Worm (Caenorhabditis elegans) whole organism, L1 larva: ENCODE results near the gene lgc-42.

Experiments
- C16A3.4 ChIP-seq: fragments of 150-350 bp; optimal IDR thresholded peaks from 2 replicates; lab custom pipeline; 2014; ENCODE audit warnings: missing biosample characterization, missing genetic modification characterization
- C34B4.2 ChIP-seq: sonication (generic microtip); optimal IDR thresholded peaks from 2 replicates; lab custom pipeline; 2017; ENCODE audit warnings: mild to moderate bottlenecking, missing genetic modification characterization, missing compliant biosample characterization
- F16B12.6 ChIP-seq: fragments of 150-350 bp; optimal IDR thresholded peaks from 2 replicates; lab custom pipeline; 2014; ENCODE audit warnings: missing biosample characterization, missing genetic modification characterization
- aly-2 ChIP-seq: fragments of 150-350 bp; optimal IDR thresholded peaks from 2 replicates; lab custom pipeline; 2014; ENCODE audit warnings: missing biosample characterization, missing genetic modification characterization
- ama-1 ChIP-seq: fragments of 150-350 bp; optimal IDR thresholded peaks from 2 replicates; lab custom pipeline; 2014
- blmp-1 ChIP-seq: fragments of 150-350 bp; optimal IDR thresholded peaks from 2 replicates; lab custom pipeline; 2014; ENCODE audit warnings: missing biosample characterization, missing genetic modification characterization
- ces-1 ChIP-seq: fragments of 150-350 bp; optimal IDR thresholded peaks from 2 replicates; lab custom pipeline; 2014; ENCODE audit warnings: missing biosample characterization, missing genetic modification reagents, missing genetic modification characterization
- efl-1 ChIP-seq, 4 experiments: fragments of 150-350 bp; optimal IDR thresholded peaks in 3 of 4; peaks in 1 of 4; 1 replicate in 1 of 4; 2 replicates in 3 of 4; lab custom pipeline; 2014; ENCODE audit warnings: missing biosample characterization in 2 of 4, missing genetic modification characterization in 2 of 4, missing genetic modification reagents in 2 of 4
- efl-3 ChIP-seq: fragments of 200-800 bp; sonication (Bioruptor generic); optimal IDR thresholded peaks from 2 replicates; lab custom pipeline; 2018; ENCODE audit warnings: mild to moderate bottlenecking, missing genetic modification characterization, missing compliant biosample characterization
- egl-27 ChIP-seq, 2 experiments: fragments of 150-350 bp in 1 of 2; sonication (generic microtip); optimal IDR thresholded peaks; 3 replicates each; lab custom pipeline; 2017 to 2018; ENCODE audit warnings: missing biosample characterization in 2 of 2, missing genetic modification characterization in 2 of 2, missing genetic modification reagents in 2 of 2
- elt-2 ChIP-seq: sonication (generic microtip); optimal IDR thresholded peaks from 2 replicates; lab custom pipeline; 2016; ENCODE audit warnings: missing genetic modification characterization, mild to moderate bottlenecking, inconsistent platforms, missing compliant biosample characterization, missing genetic modification reagents
- elt-3 ChIP-seq, 6 experiments: fragments of 150-350 bp in 1 of 6; sonication (generic microtip); optimal IDR thresholded peaks; 2 replicates each; lab custom pipeline; 2017 to 2018; ENCODE audit warnings: missing biosample characterization in 6 of 6, missing genetic modification characterization in 6 of 6, inconsistent platforms in 1 of 6
- fkh-4 ChIP-seq: sonication (generic microtip); optimal IDR thresholded peaks from 2 replicates; lab custom pipeline; 2016; ENCODE audit warnings: missing compliant biosample characterization, missing genetic modification characterization, borderline replicate concordance
- fkh-8 ChIP-seq: sonication (generic microtip); optimal IDR thresholded peaks from 2 replicates; lab custom pipeline; 2016; ENCODE audit warnings: mild to moderate bottlenecking, missing genetic modification characterization, missing compliant biosample characterization
- hlh-4 ChIP-seq: sonication (generic microtip); optimal IDR thresholded peaks from 2 replicates; lab custom pipeline; 2016; ENCODE audit warnings: mild to moderate bottlenecking, missing genetic modification characterization, missing compliant biosample characterization
- hpl-2 ChIP-seq: fragments of 150-350 bp; optimal IDR thresholded peaks from 2 replicates; lab custom pipeline; 2014; ENCODE audit warnings: missing biosample characterization, missing genetic modification reagents, missing genetic modification characterization
- irx-1 ChIP-seq: sonication (generic microtip); optimal IDR thresholded peaks from 2 replicates; lab custom pipeline; 2016; ENCODE audit warnings: missing genetic modification characterization, missing compliant biosample characterization
- lin-15B ChIP-seq: fragments of 150-350 bp; sonication (generic microtip); optimal IDR thresholded peaks from 3 replicates; lab custom pipeline; 2014; ENCODE audit warnings: missing biosample characterization, missing genetic modification characterization
- lin-35 ChIP-seq, 2 experiments: fragments of 150-350 bp; optimal IDR thresholded peaks; 2 replicates each; lab custom pipeline; 2014; ENCODE audit warnings: missing biosample characterization in 2 of 2, missing genetic modification characterization in 2 of 2, missing genetic modification reagents in 2 of 2
- lsy-2 ChIP-seq, 2 experiments: fragments of 150-350 bp; optimal IDR thresholded peaks; 2 replicates each; lab custom pipeline; 2014; ENCODE audit warnings: missing biosample characterization in 2 of 2, missing genetic modification characterization in 2 of 2
- mab-9 ChIP-seq: fragments of 200-800 bp; sonication (Bioruptor generic); IDR thresholded peaks from 2 replicates; pipeline ENCODE4 v1.3.6; 2022; ENCODE audit warnings: missing genetic modification reagents, missing genetic modification characterization, missing compliant biosample characterization
- mef-2 ChIP-seq: fragments of 150-350 bp; optimal IDR thresholded peaks from 2 replicates; lab custom pipeline; 2014; ENCODE audit warnings: missing biosample characterization, missing genetic modification characterization
- mep-1 ChIP-seq: fragments of 150-350 bp; optimal IDR thresholded peaks from 2 replicates; lab custom pipeline; 2014; ENCODE audit warnings: missing biosample characterization, missing genetic modification characterization
- nhr-11 ChIP-seq: fragments of 150-350 bp; optimal IDR thresholded peaks from 2 replicates; lab custom pipeline; 2014; ENCODE audit warnings: missing biosample characterization, missing genetic modification characterization
- nhr-19 ChIP-seq: fragments of 200-800 bp; sonication (Bioruptor generic); conservative IDR thresholded peaks from 2 replicates; pipeline ENCODE4 v1.3.6; 2022; ENCODE audit warnings: missing genetic modification characterization, missing compliant biosample characterization
- nhr-237 ChIP-seq: fragments of 150-350 bp; optimal IDR thresholded peaks from 2 replicates; lab custom pipeline; 2014; ENCODE audit warnings: missing biosample characterization, missing genetic modification characterization
- nhr-71 ChIP-seq: sonication (generic microtip); optimal IDR thresholded peaks from 2 replicates; lab custom pipeline; 2016; ENCODE audit warnings: mild to moderate bottlenecking, missing genetic modification characterization, moderate library complexity, missing compliant biosample characterization
- nhr-85 ChIP-seq: sonication (generic microtip); peaks from one replicate; lab custom pipeline; 2016; ENCODE audit warnings: missing genetic modification characterization, inconsistent platforms, missing compliant biosample characterization
- nhr-90 ChIP-seq: sonication (generic microtip); optimal IDR thresholded peaks from 2 replicates; lab custom pipeline; 2016; ENCODE audit warnings: mild to moderate bottlenecking, missing genetic modification characterization, missing compliant biosample characterization; ENCODE audit not compliant: poor library complexity
- pag-3 ChIP-seq: sonication (generic microtip); optimal IDR thresholded peaks from 2 replicates; lab custom pipeline; 2017; ENCODE audit warnings: missing genetic modification characterization, mild to moderate bottlenecking, missing compliant biosample characterization, antibody characterized with exemption, borderline replicate concordance; ENCODE audit not compliant: insufficient read depth
- snu-23 ChIP-seq: sonication (generic microtip); optimal IDR thresholded peaks from 2 replicates; lab custom pipeline; 2016; ENCODE audit warnings: missing genetic modification characterization, missing compliant biosample characterization
- sox-4 ChIP-seq: sonication (generic microtip); optimal IDR thresholded peaks from 2 replicates; lab custom pipeline; 2016; ENCODE audit warnings: missing genetic modification characterization, missing compliant biosample characterization
- sptf-1 ChIP-seq: fragments of 150-350 bp; optimal IDR thresholded peaks from 2 replicates; lab custom pipeline; 2014; ENCODE audit warnings: missing biosample characterization, missing genetic modification characterization
- swsn-7 ChIP-seq: sonication (generic microtip); optimal IDR thresholded peaks from 2 replicates; lab custom pipeline; 2016; ENCODE audit warnings: missing genetic modification characterization, missing compliant biosample characterization
- tbx-2 ChIP-seq: sonication (generic microtip); optimal IDR thresholded peaks from 2 replicates; lab custom pipeline; 2016; ENCODE audit warnings: missing genetic modification characterization, missing compliant biosample characterization
- tlp-1 ChIP-seq: fragments of 150-350 bp; optimal IDR thresholded peaks from 2 replicates; lab custom pipeline; 2014; ENCODE audit warnings: missing biosample characterization, missing genetic modification characterization
- unc-98 ChIP-seq: fragments of 200-800 bp; sonication (Bioruptor generic); IDR thresholded peaks from 2 replicates; pipeline ENCODE4 v1.3.6; 2022; ENCODE audit warnings: missing genetic modification characterization, missing compliant biosample characterization
- vab-15 ChIP-seq: sonication (generic microtip); optimal IDR thresholded peaks from 2 replicates; lab custom pipeline; 2017; ENCODE audit warnings: missing genotype, mild to moderate bottlenecking, missing genetic modification characterization, missing compliant biosample characterization
- xbp-1 ChIP-seq: sonication (generic microtip); optimal IDR thresholded peaks from 2 replicates; lab custom pipeline; 2016; ENCODE audit warnings: missing genetic modification characterization, missing compliant biosample characterization
- zag-1 ChIP-seq: fragments of 150-350 bp; optimal IDR thresholded peaks from 2 replicates; lab custom pipeline; 2014; ENCODE audit warnings: missing biosample characterization, missing genetic modification characterization
- ztf-11 ChIP-seq, 2 experiments: sonication (generic microtip); optimal IDR thresholded peaks; 2 replicates each; lab custom pipeline; 2016 to 2017; ENCODE audit warnings: missing genetic modification characterization in 2 of 2, missing biosample characterization in 1 of 2, missing compliant biosample characterization in 1 of 2

lgc-42 gene

DNA sequence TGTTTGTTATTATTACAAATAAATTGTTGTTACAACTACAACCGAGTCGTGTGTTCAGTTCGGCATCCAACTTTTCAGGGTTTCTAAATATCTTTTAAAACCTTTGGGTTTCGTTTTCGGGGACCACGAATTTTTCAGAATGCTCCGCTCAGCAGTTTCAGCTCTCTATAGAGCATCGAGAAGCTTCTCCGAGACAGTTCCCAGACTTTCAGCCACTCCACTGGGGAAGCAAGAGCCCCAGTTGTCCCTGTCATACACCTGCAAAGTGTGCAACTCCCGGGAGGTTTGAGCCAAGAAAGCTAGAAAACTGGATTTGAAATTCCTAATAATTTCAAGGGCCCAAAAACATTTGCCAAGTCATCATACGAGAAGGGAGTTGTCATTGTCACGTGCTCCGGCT is 46.3 kb upstream of the lgc-42 start, which contains the start of gene F53A3.7:
F53A3.7 (plus strand) TSS at position 139 of the 400 bp plus-strand sequence.
- peak; percentile 4 for TF ChIP-seq swsn-7 (tag; lab: Kevin White, UChicago)
- TF ChIP-seq nhr-11: no peak
- peak in 1 of 2 experiments; percentile 42 for TF ChIP-seq lsy-2 (tag; optimal IDR thresholded peaks at IDR 0.05; lab: Kevin White, UChicago)
- no peak for TF ChIP-seq nhr-19 (GFP tag; lab: Robert Waterston, UW)
- TF ChIP-seq mab-9 (GFP tag; lab: Robert Waterston, UW): no peak
- TF ChIP-seq sox-4: no peak
- TF ChIP-seq vab-15 (tag; lab: Kevin White, UChicago): no peak
- TF ChIP-seq egl-27 (tag; optimal IDR thresholded peaks at IDR 0.05; lab: Kevin White, UChicago): peak in 1 of 2 experiments; percentile 14
- no peak for TF ChIP-seq F16B12.6 (tag; lab: Kevin White, UChicago)
- no peak for TF ChIP-seq ztf-11 (tag; optimal IDR thresholded peaks at IDR 0.05; lab: Kevin White, UChicago)
- TF ChIP-seq blmp-1: no peak
- no peak for TF ChIP-seq fkh-4 (tag; lab: Kevin White, UChicago)
- TF ChIP-seq efl-3: peak; percentile 1
- no peak for TF ChIP-seq lin-15B (tag; lab: Kevin White, UChicago)
- TF ChIP-seq aly-2 (tag; lab: Kevin White, UChicago): no peak
- TF ChIP-seq fkh-8 (tag; lab: Kevin White, UChicago): no peak
- TF ChIP-seq elt-3 (tag; optimal IDR thresholded peaks at IDR 0.05; lab: Kevin White, UChicago): no peak
- peak; percentile 63 for TF ChIP-seq nhr-85 (tag; lab: Kevin White, UChicago)
- no peak for TF ChIP-seq snu-23 (GFP tag; lab: Kevin White, UChicago)
- TF ChIP-seq ama-1 (lab: Kevin White, UChicago): peak; percentile 76
- TF ChIP-seq tbx-2 (tag; lab: Kevin White, UChicago): no peak
- no peak for TF ChIP-seq C16A3.4 (tag; lab: Kevin White, UChicago)
- no peak for TF ChIP-seq xbp-1 (tag; lab: Kevin White, UChicago)
- peak; percentile 3 for TF ChIP-seq elt-2 (tag; lab: Kevin White, UChicago)
- TF ChIP-seq pag-3: no peak
- no peak for TF ChIP-seq tlp-1 (tag; lab: Kevin White, UChicago)
- TF ChIP-seq nhr-90 (tag; lab: Kevin White, UChicago): peak; percentile 18
- no peak for TF ChIP-seq mep-1 (tag; lab: Kevin White, UChicago)
- no peak for TF ChIP-seq ces-1 (GFP tag; lab: Kevin White, UChicago)
- no peak for TF ChIP-seq C34B4.2 (tag; lab: Kevin White, UChicago)
- TF ChIP-seq zag-1 (tag; lab: Kevin White, UChicago): no peak
- TF ChIP-seq nhr-71 (tag; lab: Kevin White, UChicago): no peak
- TF ChIP-seq hpl-2: no peak
- no peak for TF ChIP-seq irx-1
- TF ChIP-seq nhr-237 (tag; lab: Kevin White, UChicago): no peak
- no peak for TF ChIP-seq sptf-1 (tag; lab: Kevin White, UChicago)
- peak; percentile 8 to 22 for TF ChIP-seq efl-1 (optimal IDR thresholded peaks at IDR 0.05; lab: Kevin White, UChicago)
- TF ChIP-seq efl-1 (GFP tag; optimal IDR thresholded peaks at IDR 0.05 in 1 of 2; lab: Kevin White, UChicago): peak in 1 of 2 experiments; percentile 86
- TF ChIP-seq lin-35 (GFP tag; optimal IDR thresholded peaks at IDR 0.05; lab: Kevin White, UChicago): no peak
- no peak for TF ChIP-seq unc-98 (GFP tag; lab: Robert Waterston, UW)
- TF ChIP-seq, all 84 proteins: peak for 9

- no peak for TF ChIP-seq fkh-4 (tag; lab: Kevin White, UChicago)
- no peak for TF ChIP-seq tbx-2 (tag; lab: Kevin White, UChicago)
- TF ChIP-seq sox-4: no peak
- no peak for TF ChIP-seq hlh-4 (tag; lab: Kevin White, UChicago)
- TF ChIP-seq mef-2: no peak
- no peak for TF ChIP-seq fkh-8 (tag; lab: Kevin White, UChicago)
Observed at ce11 chrIII:1955520-1956095, 42.1 kb upstream of the lgc-42 start.
